Fruit fly (Drosophila melanogaster) whole organism, wandering third instar larva: ENCODE measurements around the gene rngo.
A peak's percentile ranks its signal among the peaks of the same experiment; 100 is the strongest.

ENCODE experiments used
- Abd-B ChIP-seq: fragments of >200 bp; optimal IDR thresholded peaks from 2 replicates; lab custom pipeline; 2017; ENCODE audit warnings: missing biosample characterization, missing genetic modification characterization
- CG32264 ChIP-seq: fragments of 200-800 bp; sonication (Bioruptor generic); optimal IDR thresholded peaks from 2 replicates; lab custom pipeline; 2016; ENCODE audit warnings: missing biosample characterization, missing genetic modification characterization
- CrebA ChIP-seq: fragments of 200-800 bp; sonication (Bioruptor generic); optimal IDR thresholded peaks from 2 replicates; lab custom pipeline; 2016; ENCODE audit warnings: missing biosample characterization, mild to moderate bottlenecking, missing genetic modification characterization, borderline replicate concordance
- Dif ChIP-seq: fragments of 200-275, 200-300 bp; sonication (Bioruptor generic); optimal IDR thresholded peaks from 2 replicates; lab custom pipeline; 2018; ENCODE audit warnings: missing biosample characterization, missing genetic modification characterization; ENCODE audit not compliant: partially characterized antibody
- GATAd ChIP-seq: sonication (Bioruptor generic); optimal IDR thresholded peaks from 2 replicates; lab custom pipeline; 2016; ENCODE audit warnings: missing biosample characterization, missing genetic modification characterization
- HLH106 ChIP-seq: fragments of 200-800 bp; optimal IDR thresholded peaks from 3 replicates; lab custom pipeline; 2019; ENCODE audit warnings: missing biosample characterization, mild to moderate bottlenecking, missing genetic modification characterization, moderate library complexity
- Hnf4 ChIP-seq: fragments of 200-800 bp; sonication (Bioruptor generic); optimal IDR thresholded peaks from 2 replicates; lab custom pipeline; 2016; ENCODE audit warnings: missing biosample characterization, mild to moderate bottlenecking, missing genetic modification characterization
- Hr78 ChIP-seq: fragments of >200 bp; optimal IDR thresholded peaks from 2 replicates; lab custom pipeline; 2017; ENCODE audit warnings: missing biosample characterization, missing genetic modification characterization
- Hr83 ChIP-seq: fragments of 200-300 bp; sonication (Bioruptor generic); optimal IDR thresholded peaks from 2 replicates; lab custom pipeline; 2016; ENCODE audit warnings: missing biosample characterization, mild to moderate bottlenecking, missing genetic modification characterization, moderate library complexity; ENCODE audit not compliant: poor library complexity, severe bottlenecking
- Jra ChIP-seq: sonication (Bioruptor generic); optimal IDR thresholded peaks from 2 replicates; lab custom pipeline; 2016; ENCODE audit warnings: missing biosample characterization, missing genetic modification characterization
- OdsH ChIP-seq: fragments of 200-800 bp; sonication (Bioruptor generic); optimal IDR thresholded peaks from 2 replicates; lab custom pipeline; 2016; ENCODE audit warnings: missing biosample characterization, mild to moderate bottlenecking, missing genetic modification characterization
- Rel ChIP-seq, 2 experiments: fragments of 200-800 bp; sonication (Bioruptor generic) in 1 of 2; optimal IDR thresholded peaks; 2 replicates in 1 of 2; 3 replicates in 1 of 2; lab custom pipeline; 2016 to 2019; ENCODE audit warnings: mild to moderate bottlenecking in 2 of 2, missing biosample characterization in 2 of 2, missing genetic modification characterization in 2 of 2, moderate library complexity in 1 of 2
- Sp1 ChIP-seq: fragments of 200-800 bp; sonication (Bioruptor generic); optimal IDR thresholded peaks from 3 replicates; lab custom pipeline; 2019; ENCODE audit warnings: missing biosample characterization, mild to moderate bottlenecking, missing genetic modification characterization, moderate library complexity
- Vsx2 ChIP-seq: fragments of 200-300, 225-300 bp; sonication (Bioruptor generic); optimal IDR thresholded peaks from 2 replicates; lab custom pipeline; 2018; ENCODE audit warnings: missing biosample characterization, missing genetic modification characterization; ENCODE audit not compliant: partially characterized antibody
- br ChIP-seq: fragments of 200-800 bp; sonication (Bioruptor generic); optimal IDR thresholded peaks from 2 replicates; lab custom pipeline; 2016; ENCODE audit warnings: missing biosample characterization, missing genetic modification characterization
- dmrt93B ChIP-seq: fragments of 200-800 bp; sonication (Bioruptor generic); optimal IDR thresholded peaks from 2 replicates; lab custom pipeline; 2018; ENCODE audit warnings: missing biosample characterization, mild to moderate bottlenecking, missing genetic modification characterization
- dsf ChIP-seq: sonication (Bioruptor generic); optimal IDR thresholded peaks from 2 replicates; lab custom pipeline; 2016; ENCODE audit warnings: missing biosample characterization, missing genetic modification characterization, borderline replicate concordance
- ey ChIP-seq: fragments of 200-800 bp; sonication (Bioruptor generic); optimal IDR thresholded peaks from 2 replicates; lab custom pipeline; 2016; ENCODE audit warnings: missing biosample characterization, missing genetic modification characterization
- foxo ChIP-seq, 2 experiments: fragments of 200-800 bp; sonication (Bioruptor generic); optimal IDR thresholded peaks; 2 replicates in 1 of 2; 3 replicates in 1 of 2; lab custom pipeline; 2016 to 2017; ENCODE audit warnings: missing biosample characterization in 2 of 2, missing genetic modification characterization in 2 of 2
- fru ChIP-seq: fragments of 200-800 bp; sonication (Bioruptor generic); optimal IDR thresholded peaks from 3 replicates; lab custom pipeline; 2016; ENCODE audit warnings: missing biosample characterization, mild to moderate bottlenecking, missing genetic modification characterization
- h ChIP-seq: fragments of 200-800 bp; sonication (Bioruptor generic); optimal IDR thresholded peaks from 3 replicates; lab custom pipeline; 2016; ENCODE audit warnings: missing biosample characterization, mild to moderate bottlenecking, missing genetic modification characterization
- lola ChIP-seq: fragments of >200 bp; optimal IDR thresholded peaks from 2 replicates; lab custom pipeline; 2017; ENCODE audit warnings: missing biosample characterization, missing genetic modification characterization
- pan ChIP-seq: fragments of >200 bp; optimal IDR thresholded peaks from 2 replicates; lab custom pipeline; 2017
- psq ChIP-seq: fragments of 200-800 bp; sonication (Bioruptor generic); optimal IDR thresholded peaks from 3 replicates; lab custom pipeline; 2017; ENCODE audit warnings: missing biosample characterization, mild to moderate bottlenecking, missing genetic modification characterization, moderate library complexity
- rgr ChIP-seq: fragments of 200-800 bp; sonication (Bioruptor generic); optimal IDR thresholded peaks from 3 replicates; lab custom pipeline; 2016; ENCODE audit warnings: missing biosample characterization, mild to moderate bottlenecking, missing genetic modification characterization
- sv ChIP-seq: fragments of 200-800 bp; sonication (Bioruptor generic); optimal IDR thresholded peaks from 3 replicates; lab custom pipeline; 2016; ENCODE audit warnings: missing biosample characterization, missing genetic modification characterization
- tai ChIP-seq: sonication (Bioruptor generic); optimal IDR thresholded peaks from 2 replicates; lab custom pipeline; 2016; ENCODE audit warnings: missing biosample characterization, missing genetic modification characterization
- usp ChIP-seq: fragments of >200 bp; optimal IDR thresholded peaks from 2 replicates; lab custom pipeline; 2017; ENCODE audit warnings: missing biosample characterization, missing genetic modification characterization
- woc ChIP-seq: sonication (Bioruptor generic); optimal IDR thresholded peaks from 2 replicates; lab custom pipeline; 2016; ENCODE audit warnings: missing biosample characterization, mild to moderate bottlenecking, missing genetic modification characterization

rngo gene

DNA sequence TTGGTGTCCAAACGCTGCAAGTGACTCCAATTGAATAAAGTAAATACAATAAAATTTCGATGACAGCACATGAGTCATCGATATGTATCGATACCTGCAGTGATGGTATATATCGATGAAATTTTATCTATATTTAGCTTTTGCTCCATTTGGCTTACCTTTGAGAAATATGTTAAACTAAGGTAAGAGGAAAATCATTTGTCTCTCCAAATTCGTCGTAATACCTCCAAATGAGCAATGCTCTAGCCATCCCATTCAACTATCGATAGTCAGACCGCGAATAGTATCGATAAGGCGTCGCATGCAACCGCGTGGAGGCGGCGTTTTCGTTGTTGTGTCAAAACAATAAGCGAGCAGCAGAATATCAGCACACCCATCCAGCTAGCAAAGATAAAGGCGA lies at the start of gene rngo, which contains the start of gene Cdc50:
Gene rngo, plus strand, starts transcription at position 189 of the 400 bp plus-strand sequence.
Gene Cdc50, minus strand, starts transcription at position 52 of the 400 bp plus-strand sequence.
- peak; percentile 40 for TF ChIP-seq HLH106 (tag; lab: Kevin White, UChicago)
- no peak for TF ChIP-seq pan
- peak in 1 of 2 experiments; percentile 15 for TF ChIP-seq foxo (GFP tag; optimal IDR thresholded peaks at IDR 0.05; lab: Kevin White, UChicago)
- peak; percentile 79 for TF ChIP-seq h
- TF ChIP-seq woc (GFP tag; lab: Kevin White, UChicago), result no peak
- TF ChIP-seq psq, result peak; percentile 40
- peak; percentile 55 for TF ChIP-seq Sp1 (GFP tag; lab: Kevin White, UChicago)
- TF ChIP-seq usp, result no peak
- peak; percentile 9 for TF ChIP-seq OdsH (GFP tag; lab: Kevin White, UChicago)
- peak; percentile 23 for TF ChIP-seq rgr (GFP tag; lab: Kevin White, UChicago)
- TF ChIP-seq CG32264 (GFP tag; lab: Kevin White, UChicago), result no peak
- TF ChIP-seq Rel (GFP tag; optimal IDR thresholded peaks at IDR 0.05; lab: Kevin White, UChicago), result no peak
- peak; percentile 80 for TF ChIP-seq Rel (tag; optimal IDR thresholded peaks at IDR 0.05; lab: Kevin White, UChicago)
- peak; percentile 64 for TF ChIP-seq Jra (GFP tag; lab: Kevin White, UChicago)
- peak; percentile 46 for TF ChIP-seq br (GFP tag; lab: Kevin White, UChicago)
- TF ChIP-seq, all 38 proteins: peak for 10

DNA sequence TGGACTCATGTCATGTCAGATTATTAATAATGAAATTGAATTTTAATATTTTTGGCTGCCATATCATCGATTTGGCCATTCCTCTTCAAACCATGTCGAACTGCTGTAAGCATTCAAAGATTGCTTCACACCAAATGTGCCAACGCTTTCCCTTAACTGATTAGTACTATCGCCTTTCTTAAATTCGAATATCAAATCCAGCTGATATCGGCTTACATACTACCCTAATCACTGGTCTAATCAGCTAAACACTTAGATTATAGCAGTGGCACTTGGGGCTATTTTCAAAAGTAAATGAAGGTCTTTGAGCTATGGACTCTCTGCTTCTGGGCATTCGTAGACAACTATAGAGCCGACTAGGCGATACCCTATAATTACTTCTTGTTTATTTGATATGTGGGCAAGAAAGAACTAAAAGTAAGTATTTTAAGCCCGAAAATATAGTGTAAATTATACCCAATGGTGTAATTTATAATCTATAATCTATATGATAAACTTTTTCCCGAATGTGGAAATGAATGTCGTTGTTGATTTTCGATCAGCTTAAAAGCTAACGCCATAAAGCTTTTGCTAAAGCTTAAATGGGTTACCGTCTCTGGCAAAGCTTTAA lies 37.3 kb upstream of the rngo start:
- TF ChIP-seq ey (GFP tag; lab: Kevin White, UChicago), result peak; percentile 64
- TF ChIP-seq fru (GFP tag; lab: Kevin White, UChicago), result peak; percentile 77
- TF ChIP-seq lola (GFP tag; lab: Kevin White, UChicago), result no peak
- peak in 1 of 2 experiments; percentile 73 for TF ChIP-seq foxo (GFP tag; optimal IDR thresholded peaks at IDR 0.05; lab: Kevin White, UChicago)
- TF ChIP-seq CrebA (GFP tag; lab: Kevin White, UChicago), result no peak
- TF ChIP-seq CG32264 (GFP tag; lab: Kevin White, UChicago), result peak; percentile 40
- TF ChIP-seq GATAd, result no peak
- TF ChIP-seq sv (GFP tag; lab: Kevin White, UChicago), result peak; percentile 61
- TF ChIP-seq psq, result peak; percentile 44
- TF ChIP-seq h, result peak; percentile 82
- TF ChIP-seq HLH106 (tag; lab: Kevin White, UChicago), result peak; percentile 33
- TF ChIP-seq dsf, result no peak
- no peak for TF ChIP-seq Hnf4 (GFP tag; lab: Kevin White, UChicago)
- TF ChIP-seq br (GFP tag; lab: Kevin White, UChicago), result peak; percentile 56
- TF ChIP-seq OdsH (GFP tag; lab: Kevin White, UChicago), result peak; percentile 73
- TF ChIP-seq, all 38 proteins: peak for 10

DNA sequence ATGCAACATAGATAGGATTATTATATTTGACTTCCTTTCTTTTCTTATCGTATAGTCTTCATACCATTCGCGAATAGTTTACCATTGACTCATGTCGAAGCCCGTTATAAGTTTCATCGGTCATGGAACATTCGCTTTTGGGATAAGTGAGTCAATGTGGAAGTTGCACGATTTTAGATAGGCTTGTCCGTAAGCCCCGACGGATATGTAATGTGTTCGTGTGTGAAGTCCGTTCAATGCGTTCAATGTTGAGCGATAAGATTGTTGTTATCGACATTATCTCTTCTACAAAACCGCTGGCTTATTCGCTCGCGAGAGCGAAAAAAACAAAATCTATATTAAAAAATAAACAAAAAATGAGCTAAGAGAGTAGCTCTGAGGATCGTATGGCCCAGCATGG lies 36.4 kb upstream of the rngo start, which contains the start of gene CG9981:
Gene CG9981, minus strand, starts transcription at position 320 of the 400 bp plus-strand sequence.
- TF ChIP-seq Vsx2 (no peak), Rel (GFP tag; optimal IDR thresholded peaks at IDR 0.05; lab: Kevin White, UChicago) (no peak), Rel (tag; optimal IDR thresholded peaks at IDR 0.05; lab: Kevin White, UChicago) (peak; percentile 57)
- TF ChIP-seq, all 38 proteins: peak for 1

DNA sequence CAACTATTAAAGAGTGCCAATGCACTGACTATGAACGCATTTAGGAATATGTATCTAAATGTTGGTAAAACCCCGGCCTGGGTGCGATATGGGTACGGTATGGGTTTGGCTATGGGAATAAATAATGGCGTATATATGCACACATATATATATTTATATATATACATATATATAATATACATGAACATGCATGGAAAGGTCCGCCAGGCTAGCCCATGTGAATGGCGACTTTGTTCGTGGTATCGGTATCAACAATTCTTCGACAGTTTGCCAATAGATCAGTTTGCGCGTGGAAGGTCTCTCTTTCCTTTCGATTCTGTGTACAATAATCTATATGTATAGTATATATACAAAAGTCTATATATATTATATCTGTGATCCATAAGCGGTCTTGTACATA lies 36.0 kb upstream of the rngo start, which contains the start of gene CG4301:
Gene CG4301, plus strand, starts transcription at position 301 of the 400 bp plus-strand sequence.
- TF ChIP-seq tai (GFP tag; lab: Kevin White, UChicago), result no peak
- no peak for TF ChIP-seq rgr (GFP tag; lab: Kevin White, UChicago)
- TF ChIP-seq fru (GFP tag; lab: Kevin White, UChicago), result no peak
- TF ChIP-seq CrebA (GFP tag; lab: Kevin White, UChicago), result no peak
- no peak for TF ChIP-seq Vsx2
- TF ChIP-seq ey (GFP tag; lab: Kevin White, UChicago), result no peak
- TF ChIP-seq Abd-B, result no peak
- no peak for TF ChIP-seq h
- no peak for TF ChIP-seq br (GFP tag; lab: Kevin White, UChicago)
- no peak for TF ChIP-seq Sp1 (GFP tag; lab: Kevin White, UChicago)
- TF ChIP-seq Hnf4 (GFP tag; lab: Kevin White, UChicago), result no peak
- no peak for TF ChIP-seq dmrt93B (GFP tag; lab: Kevin White, UChicago)
- TF ChIP-seq GATAd, result no peak
- TF ChIP-seq psq, result no peak

dm6 chrX:16406083-16406482 lies 35.1 kb upstream of the rngo start:
- TF ChIP-seq GATAd (no peak), Hr78 (GFP tag; lab: Kevin White, UChicago) (no peak), Jra (GFP tag; lab: Kevin White, UChicago) (no peak), h (no peak), Dif (no peak), ey (GFP tag; lab: Kevin White, UChicago) (no peak), Sp1 (GFP tag; lab: Kevin White, UChicago) (no peak), CG32264 (GFP tag; lab: Kevin White, UChicago) (no peak), Hr83 (no peak), dsf (no peak)
- TF ChIP-seq, all 38 proteins: peak for 0
